Fruit fly (Drosophila melanogaster) whole organism, embryonic: ENCODE measurements around the gene CG15717.

ENCODE experiments used
- Ada2b ChIP-seq: fragments of 200-800 bp; sonication (Bioruptor generic); IDR thresholded peaks from 2 replicates; pipeline ENCODE4 v1.3.6; 2022; ENCODE audit warnings: missing biosample characterization, missing genetic modification characterization
- CG10209 ChIP-seq: fragments of 200-800 bp; sonication (Bioruptor generic); optimal IDR thresholded peaks from 3 replicates; lab custom pipeline; 2017; ENCODE audit warnings: missing biosample characterization, mild to moderate bottlenecking, missing genetic modification characterization, missing genetic modification reagents
- CG10321 ChIP-seq: fragments of 200-800 bp; sonication (Bioruptor generic); IDR thresholded peaks from 2 replicates; pipeline ENCODE4 v1.3.6; 2022; ENCODE audit warnings: missing biosample characterization, missing genetic modification characterization
- CG11695 ChIP-seq: fragments of 200-800 bp; sonication (Bioruptor generic); IDR thresholded peaks from 3 replicates; pipeline ENCODE4 v1.3.6; 2022; ENCODE audit warnings: missing biosample characterization, missing genetic modification characterization
- CG12391 ChIP-seq: fragments of 200-800 bp; sonication (Bioruptor generic); optimal IDR thresholded peaks from 3 replicates; lab custom pipeline; 2018; ENCODE audit warnings: missing biosample characterization, mild to moderate bottlenecking, missing genetic modification characterization, moderate library complexity
- CG13296 ChIP-seq: fragments of 200-800 bp; sonication (Bioruptor generic); optimal IDR thresholded peaks from 3 replicates; lab custom pipeline; 2018; ENCODE audit warnings: missing biosample characterization, mild to moderate bottlenecking, missing genetic modification characterization
- CG14014 ChIP-seq: fragments of 200-800 bp; sonication (Bioruptor generic); IDR thresholded peaks from 2 replicates; pipeline ENCODE4 v1.3.6; 2022; ENCODE audit warnings: missing biosample characterization, missing genetic modification characterization
- CG14441 ChIP-seq: fragments of 200-800 bp; sonication (Bioruptor generic); IDR thresholded peaks from 2 replicates; pipeline ENCODE4 v1.3.6; 2022; ENCODE audit warnings: missing biosample characterization, missing genetic modification characterization
- CG15011 ChIP-seq: fragments of 200-800 bp; sonication (Bioruptor generic); optimal IDR thresholded peaks from 3 replicates; lab custom pipeline; 2018; ENCODE audit warnings: missing biosample characterization, mild to moderate bottlenecking, missing genetic modification characterization
- CG1647 ChIP-seq: fragments of 200-800 bp; sonication (Bioruptor generic); optimal IDR thresholded peaks from 3 replicates; lab custom pipeline; 2016; ENCODE audit warnings: missing biosample characterization, missing genetic modification characterization
- CG17385 ChIP-seq: fragments of 200-800 bp; sonication (Bioruptor generic); optimal IDR thresholded peaks from 3 replicates; lab custom pipeline; 2018; ENCODE audit warnings: missing biosample characterization, mild to moderate bottlenecking, missing genetic modification characterization
- CG18599 ChIP-seq: fragments of 200-800 bp; sonication (Bioruptor generic); optimal IDR thresholded peaks from 3 replicates; lab custom pipeline; 2017; ENCODE audit warnings: missing biosample characterization, missing genetic modification characterization, mild to moderate bottlenecking, moderate library complexity, missing genetic modification reagents
- CG32532 ChIP-seq: fragments of 200-800 bp; sonication (Bioruptor generic); IDR thresholded peaks from 2 replicates; pipeline ENCODE4 v1.3.6; 2022; ENCODE audit warnings: missing biosample characterization, missing genetic modification characterization
- CG32767 ChIP-seq: fragments of 200-800 bp; sonication (Bioruptor generic); IDR thresholded peaks from 2 replicates; pipeline ENCODE4 v1.3.6; 2022; ENCODE audit warnings: missing biosample characterization, missing genetic modification characterization
- CG3281 ChIP-seq: fragments of 200-800 bp; sonication (Bioruptor generic); optimal IDR thresholded peaks from 3 replicates; lab custom pipeline; 2017; ENCODE audit warnings: missing biosample characterization, mild to moderate bottlenecking, missing genetic modification characterization
- CG43689 ChIP-seq: fragments of 200-800 bp; sonication (Bioruptor generic); IDR thresholded peaks from 2 replicates; pipeline ENCODE4 v1.3.6; 2022; ENCODE audit warnings: missing biosample characterization, missing genetic modification characterization
- CG5245 ChIP-seq: fragments of 200-800 bp; sonication (Bioruptor generic); optimal IDR thresholded peaks from 3 replicates; lab custom pipeline; 2016; ENCODE audit warnings: missing biosample characterization, missing genetic modification characterization
- CG8944 ChIP-seq: fragments of 200-800 bp; sonication (Bioruptor generic); optimal IDR thresholded peaks from 3 replicates; lab custom pipeline; 2016; ENCODE audit warnings: missing biosample characterization, missing genetic modification characterization
- Deaf1 ChIP-seq: fragments of 200-800 bp; optimal IDR thresholded peaks from 3 replicates; lab custom pipeline; 2019; ENCODE audit warnings: missing biosample characterization, mild to moderate bottlenecking, missing genetic modification characterization, moderate library complexity
- E2f1 ChIP-seq: fragments of 200-800 bp; sonication (Bioruptor generic); IDR thresholded peaks from 2 replicates; pipeline ENCODE4 v1.3.6; 2022; ENCODE audit warnings: missing biosample characterization, missing genetic modification characterization
- Fer1 ChIP-seq: fragments of 200-800 bp; sonication (Bioruptor generic); optimal IDR thresholded peaks from 2 replicates; lab custom pipeline; 2017; ENCODE audit warnings: missing biosample characterization, mild to moderate bottlenecking, missing genetic modification characterization
- Fer3 ChIP-seq: fragments of 200-800 bp; sonication (Bioruptor generic); optimal IDR thresholded peaks from 2 replicates; lab custom pipeline; 2018; ENCODE audit warnings: missing biosample characterization, mild to moderate bottlenecking, missing genetic modification characterization, moderate library complexity
- H2.0 ChIP-seq: fragments of 200-800 bp; sonication (Bioruptor generic); IDR thresholded peaks from 2 replicates; pipeline ENCODE4 v1.3.6; 2022; ENCODE audit warnings: missing biosample characterization, missing genetic modification characterization
- HHEX ChIP-seq: fragments of 200-800 bp; sonication (Bioruptor generic); optimal IDR thresholded peaks from 3 replicates; lab custom pipeline; 2017; ENCODE audit warnings: missing biosample characterization, mild to moderate bottlenecking, missing genetic modification characterization, missing genetic modification reagents
- Hmr ChIP-seq: fragments of 200-800 bp; sonication (Bioruptor generic); optimal IDR thresholded peaks from 3 replicates; lab custom pipeline; 2017; ENCODE audit warnings: mild to moderate bottlenecking, missing biosample characterization, missing genetic modification reagents, missing genetic modification characterization
- Myb ChIP-seq: fragments of 200-800 bp; sonication (Bioruptor generic); optimal IDR thresholded peaks from 2 replicates; lab custom pipeline; 2016; ENCODE audit warnings: missing biosample characterization, missing genetic modification characterization
- Ssrp ChIP-seq: fragments of 200-800 bp; sonication (Bioruptor generic); optimal IDR thresholded peaks from 2 replicates; lab custom pipeline; 2018; ENCODE audit warnings: missing biosample characterization, mild to moderate bottlenecking, missing genetic modification characterization, moderate library complexity
- Taf1 ChIP-seq: fragments of 200-800 bp; sonication (Bioruptor generic); IDR thresholded peaks from 2 replicates; pipeline ENCODE4 v1.3.6; 2022; ENCODE audit warnings: missing biosample characterization, missing genetic modification characterization
- Trl ChIP-seq, 3 experiments: fragments of >200 bp in 2 of 3; fragments of 200-800 bp in 1 of 3; sonication (Bioruptor generic) in 1 of 3; optimal IDR thresholded peaks; 2 replicates in 1 of 3; 3 replicates in 2 of 3; lab custom pipeline; 2016 to 2017; ENCODE audit warnings: missing biosample characterization in 1 of 3, missing genetic modification characterization in 1 of 3
- Usf ChIP-seq: fragments of 200-800 bp; sonication (Bioruptor generic); optimal IDR thresholded peaks from 2 replicates; lab custom pipeline; 2017; ENCODE audit warnings: missing genotype, missing biosample characterization, missing genetic modification characterization
- Xbp1 ChIP-seq: fragments of 200-800 bp; sonication (Bioruptor generic); optimal IDR thresholded peaks from 3 replicates; lab custom pipeline; 2016; ENCODE audit warnings: missing biosample characterization, mild to moderate bottlenecking, missing genetic modification characterization
- Xrp1 ChIP-seq: fragments of 200-800 bp; sonication (Bioruptor generic); IDR thresholded peaks from 2 replicates; pipeline ENCODE4 v1.3.6; 2022; ENCODE audit warnings: missing biosample characterization, missing genetic modification characterization
- abd-A ChIP-seq: fragments of 200-800 bp; sonication (Bioruptor generic); optimal IDR thresholded peaks from 3 replicates; lab custom pipeline; 2019; ENCODE audit warnings: missing biosample characterization, mild to moderate bottlenecking, missing genetic modification characterization, moderate library complexity
- al ChIP-seq: fragments of 200-800 bp; sonication (Bioruptor generic); IDR thresholded peaks from 2 replicates; pipeline ENCODE4 v1.3.6; 2022; ENCODE audit warnings: missing biosample characterization, missing genetic modification characterization
- bsh ChIP-seq, 2 experiments: fragments of 200-800 bp; sonication (Bioruptor generic); optimal IDR thresholded peaks; 2 replicates each; lab custom pipeline; 2017 to 2018; ENCODE audit warnings: mild to moderate bottlenecking in 2 of 2, missing biosample characterization in 2 of 2, missing genetic modification characterization in 2 of 2, moderate library complexity in 1 of 2
- cad ChIP-seq: fragments of >200 bp; optimal IDR thresholded peaks from 2 replicates; lab custom pipeline; 2017; ENCODE audit warnings: missing biosample characterization, missing genetic modification characterization
- cwo ChIP-seq: fragments of 200-800 bp; sonication (Bioruptor generic); optimal IDR thresholded peaks from 3 replicates; lab custom pipeline; 2017; ENCODE audit warnings: missing biosample characterization, missing genetic modification characterization, mild to moderate bottlenecking, moderate library complexity, missing genetic modification reagents
- fd3F ChIP-seq: fragments of 200-800 bp; sonication (Bioruptor generic); optimal IDR thresholded peaks from 2 replicates; lab custom pipeline; 2018; ENCODE audit warnings: missing biosample characterization, mild to moderate bottlenecking, missing genetic modification characterization, moderate library complexity
- fd96Cb ChIP-seq: fragments of 200-800 bp; sonication (Bioruptor generic); optimal IDR thresholded peaks from 2 replicates; lab custom pipeline; 2018; ENCODE audit warnings: missing biosample characterization, mild to moderate bottlenecking, missing genetic modification characterization, moderate library complexity
- gce ChIP-seq: fragments of 200-800 bp; sonication (Bioruptor generic); IDR thresholded peaks from 3 replicates; pipeline ENCODE4 v1.3.6; 2022; ENCODE audit warnings: missing biosample characterization, missing genetic modification characterization
- hkb ChIP-seq, 2 experiments: fragments of 200-800 bp in 1 of 2; fragments of >200 bp in 1 of 2; sonication (Bioruptor generic) in 1 of 2; IDR thresholded peaks in 1 of 2; optimal IDR thresholded peaks in 1 of 2; 2 replicates each; pipeline versions ENCODE4 v1.3.6 to Lab custom; 2017 to 2022; ENCODE audit warnings: missing biosample characterization in 1 of 2, missing genetic modification characterization in 1 of 2
- mam ChIP-seq: fragments of 200-800 bp; sonication (Bioruptor generic); optimal IDR thresholded peaks from 3 replicates; lab custom pipeline; 2016; ENCODE audit warnings: missing biosample characterization, missing genetic modification characterization
- mld ChIP-seq: fragments of 200-800 bp; sonication (Bioruptor generic); IDR thresholded peaks from 3 replicates; pipeline ENCODE4 v1.3.6; 2022; ENCODE audit warnings: missing biosample characterization, missing genetic modification characterization; ENCODE audit not compliant: partially characterized antibody
- oc ChIP-seq: fragments of 200-800 bp; sonication (Bioruptor generic); optimal IDR thresholded peaks from 2 replicates; lab custom pipeline; 2018; ENCODE audit warnings: missing biosample characterization, mild to moderate bottlenecking, missing genetic modification characterization, moderate library complexity
- pan ChIP-seq, 4 experiments: fragments of >200 bp in 3 of 4; fragments of 200-800 bp in 1 of 4; sonication (Bioruptor generic) in 1 of 4; optimal IDR thresholded peaks in 3 of 4; IDR thresholded peaks in 1 of 4; 2 replicates each; pipeline versions ENCODE4 v1.3.6 to Lab custom; 2017 to 2022; ENCODE audit warnings: missing biosample characterization in 2 of 4, missing genetic modification characterization in 2 of 4, mixed read lengths in 1 of 4
- row ChIP-seq: fragments of 200-800 bp; sonication (Bioruptor generic); IDR thresholded peaks from 3 replicates; pipeline ENCODE4 v1.3.6; 2022; ENCODE audit warnings: missing biosample characterization, missing genetic modification characterization
- tgo ChIP-seq: fragments of 200-800 bp; sonication (Bioruptor generic); IDR thresholded peaks from 3 replicates; pipeline ENCODE4 v1.3.6; 2022; ENCODE audit warnings: missing biosample characterization, missing genetic modification characterization
- trem ChIP-seq: fragments of 200-800 bp; optimal IDR thresholded peaks from 3 replicates; lab custom pipeline; 2019; ENCODE audit warnings: missing biosample characterization, mild to moderate bottlenecking, missing genetic modification characterization, moderate library complexity

CG15717 gene

DNA sequence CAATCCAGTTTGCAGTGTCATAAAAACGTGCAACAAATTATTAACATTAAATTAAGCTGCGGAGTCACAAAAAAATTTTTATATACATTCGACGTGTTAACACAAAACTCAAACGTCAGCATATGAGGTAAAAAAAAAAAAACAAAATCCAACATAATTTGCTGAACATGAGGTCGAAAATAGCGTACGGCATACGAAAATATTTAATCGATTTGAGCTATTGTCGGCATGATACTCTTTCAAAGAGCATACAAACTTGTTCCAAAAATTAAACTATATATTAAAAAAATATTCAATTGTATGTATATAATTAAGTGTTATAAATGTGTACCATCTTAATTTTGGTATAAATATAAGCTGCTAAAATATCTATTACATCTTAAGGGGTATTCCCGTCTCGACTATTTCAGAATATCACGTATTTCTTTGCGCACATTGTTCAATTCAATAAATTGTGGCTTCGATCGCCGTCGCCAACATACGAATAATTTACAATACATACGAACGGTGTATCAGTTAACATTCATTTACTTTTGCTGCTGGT, 19.1 kb upstream of the CG15717 start (continued):
- TF ChIP-seq pan (optimal IDR thresholded peaks at IDR 0.05; lab: Kevin White, UChicago), result no peak
- TF ChIP-seq pan (GFP tag; optimal IDR thresholded peaks at IDR 0.05 in 1 of 2, IDR thresholded peaks at IDR 0.05 in 1 of 2), result peak in 1 of 2 experiments; percentile 77
- no peak for TF ChIP-seq CG5245
- TF ChIP-seq CG3281 (GFP tag; lab: Kevin White, UChicago), result peak; percentile 17
- no peak for TF ChIP-seq CG8944
- peak; percentile 57 for TF ChIP-seq CG18599 (GFP tag; lab: Kevin White, UChicago)
- peak; percentile 51 for TF ChIP-seq fd3F (GFP tag; lab: Kevin White, UChicago)
- TF ChIP-seq trem (tag; lab: Kevin White, UChicago), result no peak
- no peak for TF ChIP-seq CG1647 (GFP tag; lab: Kevin White, UChicago)
- peak; percentile 60 for TF ChIP-seq Fer3 (tag; lab: Kevin White, UChicago)
- TF ChIP-seq row, result peak; percentile 81
- TF ChIP-seq cad (GFP tag; lab: Kevin White, UChicago), result no peak
- peak; percentile 47 for TF ChIP-seq H2.0 (GFP tag; lab: Robert Waterston, UW)
- TF ChIP-seq Hmr (GFP tag; lab: Kevin White, UChicago), result peak; percentile 61
- TF ChIP-seq CG17385 (GFP tag; lab: Kevin White, UChicago), result peak; percentile 47
- TF ChIP-seq Xrp1 (GFP tag; lab: Robert Waterston, UW), result peak; percentile 67; the same call in 1 of the 2 replicates
- TF ChIP-seq al, result peak; percentile 43; the same call in 1 of the 2 replicates
- TF ChIP-seq tgo (GFP tag; lab: Robert Waterston, UW), result peak; percentile 71; the same call in 2 of the 3 replicates
- TF ChIP-seq HHEX (GFP tag; lab: Kevin White, UChicago), result peak; percentile 37
- TF ChIP-seq CG14014, result 0 out of 2 replicates have a peak, but pooled peaks have one; percentile 58
- TF ChIP-seq mam, result no peak
- no peak for TF ChIP-seq oc
- peak; percentile 59; the same call in 1 of the 2 replicates for TF ChIP-seq CG14441 (GFP tag; lab: Robert Waterston, UW)
- TF ChIP-seq Trl (optimal IDR thresholded peaks at IDR 0.05; lab: Kevin White, UChicago), result no peak
- no peak for TF ChIP-seq Trl (GFP tag; optimal IDR thresholded peaks at IDR 0.05; lab: Kevin White, UChicago)
- 0 out of 2 replicates have a peak, but pooled peaks have one; percentile 13 for TF ChIP-seq CG43689 (GFP tag; lab: Robert Waterston, UW)
- peak; percentile 61; the same call in 2 of the 3 replicates for TF ChIP-seq CG11695 (GFP tag; lab: Robert Waterston, UW)
- TF ChIP-seq CG13296, result peak; percentile 38
- TF ChIP-seq Usf (GFP tag; lab: Kevin White, UChicago), result no peak
- no peak for TF ChIP-seq abd-A (tag; lab: Kevin White, UChicago)
- peak; percentile 22 for TF ChIP-seq Ssrp (tag; lab: Kevin White, UChicago)
- peak in 1 of 2 experiments; percentile 48 for TF ChIP-seq bsh (GFP tag; optimal IDR thresholded peaks at IDR 0.05; lab: Kevin White, UChicago)
- peak; percentile 9 for TF ChIP-seq Xbp1
- no peak for TF ChIP-seq hkb (optimal IDR thresholded peaks at IDR 0.05; lab: Kevin White, UChicago)
- TF ChIP-seq hkb (GFP tag; IDR thresholded peaks at IDR 0.05; lab: Robert Waterston, UW), result peak; percentile 63; the same call in 1 of the 2 replicates
- no peak for TF ChIP-seq mld
- TF ChIP-seq CG12391, result peak; percentile 68
- TF ChIP-seq Fer1 (GFP tag; lab: Kevin White, UChicago), result peak; percentile 55
- peak; percentile 42 for TF ChIP-seq CG10209 (GFP tag; lab: Kevin White, UChicago)
- peak; percentile 44; the same call in 1 of the 2 replicates for TF ChIP-seq CG10321 (GFP tag; lab: Robert Waterston, UW)
- no peak for TF ChIP-seq Myb (GFP tag; lab: Kevin White, UChicago)
- peak; percentile 43 for TF ChIP-seq E2f1 (GFP tag; lab: Robert Waterston, UW)
- no peak for TF ChIP-seq gce (GFP tag; lab: Robert Waterston, UW)
- peak; percentile 57 for TF ChIP-seq Ada2b (GFP tag; lab: Robert Waterston, UW)
- TF ChIP-seq fd96Cb, result peak; percentile 36
- peak; percentile 28 for TF ChIP-seq Deaf1 (tag; lab: Kevin White, UChicago)
- TF ChIP-seq Taf1 (GFP tag; lab: Robert Waterston, UW), result no peak
- TF ChIP-seq cwo (GFP tag; lab: Kevin White, UChicago), result peak; percentile 46
- peak; percentile 64; the same call in 1 of the 2 replicates for TF ChIP-seq CG32532
- TF ChIP-seq CG32767, result no peak
- TF ChIP-seq CG15011 (GFP tag; lab: Kevin White, UChicago), result peak; percentile 29
